Fruit fly (Drosophila melanogaster) S2 (cell line): Measurements from ENCODE around the gene Or82a.

Source experiments
- CG8478 ChIP-seq: fragments of >200 bp; optimal IDR thresholded peaks from 2 replicates; lab custom pipeline; 2018
- CTCF ChIP-seq, 2 experiments: fragments of >200 bp; optimal IDR thresholded peaks; 2 replicates each; lab custom pipeline; 2018

DNA sequence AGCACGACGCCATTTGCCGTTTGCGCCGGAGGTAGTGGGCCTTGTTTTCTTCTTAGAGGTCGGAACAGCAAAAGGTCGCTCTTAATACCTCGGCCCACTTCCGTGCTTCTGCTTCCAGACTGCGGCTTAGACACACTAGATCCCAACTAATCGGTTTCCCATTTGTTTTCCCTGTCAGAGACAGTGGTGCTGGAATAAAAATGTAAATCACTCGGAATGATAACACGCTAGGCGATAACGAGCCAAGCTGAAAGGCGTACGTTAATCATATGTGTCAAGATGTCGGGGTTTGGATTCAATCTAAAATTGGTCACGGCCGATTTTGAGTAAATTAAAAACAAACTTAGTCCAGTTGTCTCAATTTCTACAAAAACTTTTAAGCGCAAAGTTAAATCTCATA, 37.9 kb downstream of the Or82a start, which contains the start of gene Nepl11:
- TF ChIP-seq CTCF (optimal IDR thresholded peaks at IDR 0.05; lab: Kevin White, UChicago) = no peak
- TF ChIP-seq CG8478 = no peak
